Worm (Caenorhabditis elegans) whole organism, young adult: ENCODE measurements around the gene F41H10.5.

Experiments
- F10E7.11 ChIP-seq: sonication (generic microtip); optimal IDR thresholded peaks from 2 replicates; lab custom pipeline; 2017; ENCODE audit warnings: mild to moderate bottlenecking, missing genetic modification characterization, moderate library complexity, missing compliant biosample characterization
- F22D6.2 ChIP-seq: sonication (generic microtip); optimal IDR thresholded peaks from 2 replicates; lab custom pipeline; 2016; ENCODE audit warnings: mild to moderate bottlenecking, missing genetic modification characterization, missing compliant biosample characterization
- F55B11.4 ChIP-seq: sonication (generic microtip); optimal IDR thresholded peaks from 2 replicates; lab custom pipeline; 2016; ENCODE audit warnings: missing compliant biosample characterization, missing genetic modification characterization, borderline replicate concordance; ENCODE audit not compliant: insufficient read depth
- F57A8.1 ChIP-seq: fragments of 200-800 bp; sonication (Bioruptor generic); optimal IDR thresholded peaks from 2 replicates; lab custom pipeline; 2018; ENCODE audit warnings: mild to moderate bottlenecking, missing genetic modification characterization, moderate library complexity, missing compliant biosample characterization
- F57C9.4 ChIP-seq: sonication (generic microtip); optimal IDR thresholded peaks from 2 replicates; lab custom pipeline; 2017; ENCODE audit warnings: mild to moderate bottlenecking, missing genetic modification characterization, missing compliant biosample characterization
- K11D2.4 ChIP-seq: fragments of 200-800 bp; sonication (Bioruptor generic); IDR thresholded peaks from 2 replicates; pipeline ENCODE4 v1.3.6; 2022; ENCODE audit warnings: missing genetic modification reagents, missing genetic modification characterization, missing compliant biosample characterization
- aptf-2 ChIP-seq: fragments of 200-800 bp; sonication (Bioruptor generic); conservative IDR thresholded peaks from 2 replicates; pipeline ENCODE4 v1.3.6; 2022; ENCODE audit warnings: missing genetic modification reagents, missing genetic modification characterization, missing compliant biosample characterization
- aptf-3 ChIP-seq: fragments of 200-800 bp; sonication (Bioruptor generic); IDR thresholded peaks from 2 replicates; pipeline ENCODE4 v1.3.6; 2022; ENCODE audit warnings: missing genetic modification characterization, missing compliant biosample characterization
- atf-7 ChIP-seq: sonication (generic microtip); optimal IDR thresholded peaks from 2 replicates; lab custom pipeline; 2017; ENCODE audit warnings: mild to moderate bottlenecking, missing genetic modification characterization, missing compliant biosample characterization
- athp-1 ChIP-seq: sonication (generic microtip); optimal IDR thresholded peaks from 2 replicates; lab custom pipeline; 2017; ENCODE audit warnings: mild to moderate bottlenecking, missing genetic modification characterization, missing compliant biosample characterization
- attf-5 ChIP-seq: fragments of 200-800 bp; sonication (Bioruptor generic); optimal IDR thresholded peaks from 2 replicates; lab custom pipeline; 2018; ENCODE audit warnings: mild to moderate bottlenecking, missing genetic modification characterization, missing compliant biosample characterization
- attf-6 ChIP-seq: fragments of 200-800 bp; sonication (Bioruptor generic); IDR thresholded peaks from 2 replicates; pipeline ENCODE4 v1.3.6; 2022; ENCODE audit warnings: missing genetic modification reagents, missing genetic modification characterization, missing compliant biosample characterization
- bed-1 ChIP-seq: fragments of 200-800 bp; sonication (Bioruptor generic); IDR thresholded peaks from 2 replicates; pipeline ENCODE4 v1.3.6; 2022; ENCODE audit warnings: missing genetic modification reagents, missing genetic modification characterization, missing compliant biosample characterization
- bed-2 ChIP-seq: fragments of 200-800 bp; sonication (Bioruptor generic); IDR thresholded peaks from 2 replicates; pipeline ENCODE4 v1.3.6; 2022; ENCODE audit warnings: missing genetic modification reagents, missing genetic modification characterization, missing compliant biosample characterization
- ceh-100 ChIP-seq: fragments of 200-800 bp; sonication (Bioruptor generic); IDR thresholded peaks from 2 replicates; pipeline ENCODE4 v1.3.6; 2022; ENCODE audit warnings: missing genetic modification reagents, missing genetic modification characterization, missing compliant biosample characterization
- ceh-27 ChIP-seq: fragments of 200-800 bp; sonication (Bioruptor generic); optimal IDR thresholded peaks from 2 replicates; lab custom pipeline; 2018; ENCODE audit warnings: mild to moderate bottlenecking, missing genetic modification characterization, moderate library complexity, missing compliant biosample characterization
- ceh-40 ChIP-seq: fragments of 200-800 bp; sonication (Bioruptor generic); IDR thresholded peaks from 2 replicates; pipeline ENCODE4 v1.3.6; 2022; ENCODE audit warnings: missing genetic modification characterization, missing compliant biosample characterization
- ceh-58 ChIP-seq: fragments of 200-800 bp; sonication (Bioruptor generic); IDR thresholded peaks from 2 replicates; pipeline ENCODE4 v1.3.6; 2022; ENCODE audit warnings: missing genetic modification characterization, missing compliant biosample characterization
- die-1 ChIP-seq: sonication (generic microtip); optimal IDR thresholded peaks from 2 replicates; lab custom pipeline; 2016; ENCODE audit warnings: missing genotype, mild to moderate bottlenecking, missing genetic modification characterization, missing compliant biosample characterization
- dpff-1 ChIP-seq: sonication (generic microtip); optimal IDR thresholded peaks from 2 replicates; lab custom pipeline; 2017; ENCODE audit warnings: mild to moderate bottlenecking, missing genetic modification characterization, missing compliant biosample characterization
- egrh-3 ChIP-seq: fragments of 200-800 bp; sonication (Bioruptor generic); IDR thresholded peaks from 2 replicates; pipeline ENCODE4 v1.3.6; 2022; ENCODE audit warnings: missing genetic modification reagents, missing genetic modification characterization, missing compliant biosample characterization
- ekl-4 ChIP-seq: fragments of 200-800 bp; sonication (Bioruptor generic); IDR thresholded peaks from 2 replicates; pipeline ENCODE4 v1.3.6; 2022; ENCODE audit warnings: missing genetic modification reagents, missing genetic modification characterization, missing compliant biosample characterization
- ets-4 ChIP-seq: fragments of 200-800 bp; sonication (Bioruptor generic); optimal IDR thresholded peaks from 2 replicates; lab custom pipeline; 2018; ENCODE audit warnings: mild to moderate bottlenecking, missing genetic modification characterization, missing compliant biosample characterization
- hsf-1 ChIP-seq: fragments of 200-800 bp; sonication (Bioruptor generic); IDR thresholded peaks from 2 replicates; pipeline ENCODE4 v1.3.6; 2022; ENCODE audit warnings: missing genetic modification reagents, missing genetic modification characterization, missing compliant biosample characterization
- let-526 ChIP-seq: fragments of 200-800 bp; sonication (Bioruptor generic); IDR thresholded peaks from 2 replicates; pipeline ENCODE4 v1.3.6; 2022; ENCODE audit warnings: missing genetic modification reagents, missing genetic modification characterization, missing compliant biosample characterization
- lin-35 ChIP-seq, 3 experiments: fragments of 150-350 bp in 2 of 3; sonication (generic microtip) in 1 of 3; optimal IDR thresholded peaks; 2 replicates each; lab custom pipeline; 2014 to 2018; ENCODE audit warnings: missing biosample characterization in 3 of 3, missing genetic modification characterization in 3 of 3, missing genetic modification reagents in 3 of 3
- lir-1 ChIP-seq: fragments of 200-800 bp; sonication (Bioruptor generic); conservative IDR thresholded peaks from 2 replicates; pipeline ENCODE4 v1.3.6; 2022; ENCODE audit warnings: missing genetic modification reagents, missing genetic modification characterization, missing compliant biosample characterization
- lsy-27 ChIP-seq: sonication (generic microtip); optimal IDR thresholded peaks from 2 replicates; lab custom pipeline; 2017; ENCODE audit warnings: missing genetic modification characterization, mild to moderate bottlenecking, missing compliant biosample characterization, antibody characterized with exemption, missing genotype, borderline replicate concordance; ENCODE audit not compliant: insufficient read depth
- madf-6 ChIP-seq: fragments of 200-800 bp; sonication (Bioruptor generic); IDR thresholded peaks from 2 replicates; pipeline ENCODE4 v1.3.6; 2022; ENCODE audit warnings: missing genetic modification reagents, missing genetic modification characterization, missing compliant biosample characterization
- mes-4 ChIP-seq: sonication (generic microtip); optimal IDR thresholded peaks from 2 replicates; lab custom pipeline; 2016; ENCODE audit warnings: missing genotype, missing genetic modification characterization, missing compliant biosample characterization
- mxl-1 ChIP-seq: sonication (generic microtip); optimal IDR thresholded peaks from 2 replicates; lab custom pipeline; 2016; ENCODE audit warnings: missing genetic modification characterization, missing compliant biosample characterization
- nfya-2 ChIP-seq: fragments of 200-800 bp; sonication (Bioruptor generic); IDR thresholded peaks from 2 replicates; pipeline ENCODE4 v1.3.6; 2022; ENCODE audit warnings: missing genetic modification reagents, missing genetic modification characterization, missing compliant biosample characterization
- nhr-179 ChIP-seq: sonication (generic microtip); optimal IDR thresholded peaks from 2 replicates; lab custom pipeline; 2016; ENCODE audit warnings: mild to moderate bottlenecking, missing genetic modification characterization, missing compliant biosample characterization
- nhr-80 ChIP-seq: sonication (generic microtip); optimal IDR thresholded peaks from 2 replicates; lab custom pipeline; 2016; ENCODE audit warnings: missing genetic modification characterization, missing compliant biosample characterization
- pha-4 ChIP-seq: fragments of 150-350 bp; sonication (generic microtip); optimal IDR thresholded peaks from 2 replicates; lab custom pipeline; 2014; ENCODE audit warnings: missing biosample characterization, missing genetic modification reagents, missing genetic modification characterization
- rec-8 ChIP-seq, 2 experiments: sonication (generic microtip); optimal IDR thresholded peaks; 2 replicates each; lab custom pipeline; 2016; ENCODE audit warnings: mild to moderate bottlenecking in 2 of 2, missing genetic modification characterization in 2 of 2, missing genetic modification reagents in 2 of 2, missing genotype in 2 of 2, missing biosample characterization in 1 of 2, missing compliant biosample characterization in 1 of 2, moderate library complexity in 1 of 2
- repo-1 ChIP-seq: sonication (generic microtip); optimal IDR thresholded peaks from 2 replicates; lab custom pipeline; 2017; ENCODE audit warnings: mild to moderate bottlenecking, missing genetic modification characterization, missing compliant biosample characterization
- sea-2 ChIP-seq: fragments of 200-800 bp; sonication (Bioruptor generic); IDR thresholded peaks from 2 replicates; pipeline ENCODE4 v1.3.6; 2022; ENCODE audit warnings: missing genetic modification characterization, missing compliant biosample characterization
- snpc-1.3 ChIP-seq: sonication (generic microtip); optimal IDR thresholded peaks from 2 replicates; lab custom pipeline; 2017; ENCODE audit warnings: missing genetic modification characterization, mild to moderate bottlenecking, missing compliant biosample characterization, antibody characterized with exemption, moderate library complexity, missing genotype, missing genetic modification reagents; ENCODE audit not compliant: insufficient read depth
- snpc-3.4 ChIP-seq: sonication (generic microtip); optimal IDR thresholded peaks from 2 replicates; lab custom pipeline; 2017; ENCODE audit warnings: missing genetic modification characterization, mild to moderate bottlenecking, missing compliant biosample characterization, antibody characterized with exemption, moderate library complexity, missing genotype, missing genetic modification reagents
- snpc-4 ChIP-seq, 5 experiments: fragments of 150-350 bp in 1 of 5; sonication (generic microtip) in 4 of 5; optimal IDR thresholded peaks; 2 replicates each; lab custom pipeline; 2014 to 2018; ENCODE audit warnings: missing genetic modification characterization in 5 of 5, missing biosample characterization in 3 of 5, antibody characterized with exemption in 2 of 5, mild to moderate bottlenecking in 2 of 5, missing compliant biosample characterization in 2 of 5, missing genotype in 2 of 5, moderate library complexity in 2 of 5, missing genetic modification reagents in 1 of 5
- somi-1 ChIP-seq: fragments of 200-800 bp; sonication (Bioruptor generic); optimal IDR thresholded peaks from 2 replicates; lab custom pipeline; 2018; ENCODE audit warnings: mild to moderate bottlenecking, missing genetic modification characterization, missing compliant biosample characterization
- unc-130 ChIP-seq: sonication (generic microtip); optimal IDR thresholded peaks from 2 replicates; lab custom pipeline; 2016; ENCODE audit warnings: missing genetic modification reagents, missing genetic modification characterization, missing compliant biosample characterization
- unc-62 ChIP-seq: fragments of 150-350 bp; optimal IDR thresholded peaks from 2 replicates; lab custom pipeline; 2014; ENCODE audit warnings: missing biosample characterization, missing genetic modification reagents, missing genetic modification characterization
- ztf-18 ChIP-seq: sonication (generic microtip); optimal IDR thresholded peaks from 2 replicates; lab custom pipeline; 2016; ENCODE audit warnings: missing genotype, mild to moderate bottlenecking, missing genetic modification characterization, missing compliant biosample characterization
- ztf-22 ChIP-seq: fragments of 200-800 bp; sonication (Bioruptor generic); optimal IDR thresholded peaks from 2 replicates; lab custom pipeline; 2018; ENCODE audit warnings: mild to moderate bottlenecking, missing genetic modification characterization, moderate library complexity, missing compliant biosample characterization
- ztf-3 ChIP-seq: fragments of 200-800 bp; sonication (Bioruptor generic); optimal IDR thresholded peaks from 2 replicates; lab custom pipeline; 2018; ENCODE audit warnings: mild to moderate bottlenecking, missing genetic modification characterization, missing compliant biosample characterization

F41H10.5 gene

DNA sequence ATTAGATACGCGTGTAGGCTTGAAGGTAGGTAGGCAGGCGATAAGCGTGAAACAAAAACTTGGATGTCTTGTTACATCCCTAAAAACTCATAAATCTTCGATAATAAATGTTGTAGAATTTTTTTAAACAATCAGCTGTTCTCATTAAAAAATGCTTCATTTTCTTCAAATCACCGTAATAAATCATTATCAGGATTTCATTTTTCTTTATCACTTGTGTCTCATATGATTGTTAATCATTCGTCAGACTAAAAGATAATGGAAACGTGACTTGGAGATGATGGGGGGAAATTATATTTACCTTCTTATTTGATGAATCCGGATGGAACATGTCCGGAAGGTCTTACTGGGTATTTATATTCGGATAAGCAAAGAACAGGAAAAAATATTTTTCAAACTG lies 27.2 kb upstream of the F41H10.5 start:
- TF ChIP-seq somi-1 (GFP tag; lab: Kevin White, UChicago) (peak; percentile 4), sea-2 (GFP tag; lab: Robert Waterston, UW) (no peak)

ce11 chrIV:5334518-5334917 lies 26.2 kb upstream of the F41H10.5 start:
- peak; percentile 60 for TF ChIP-seq die-1 (tag; lab: Kevin White, UChicago)
- TF ChIP-seq athp-1 (tag; lab: Kevin White, UChicago): peak; percentile 31
- peak; percentile 35 for TF ChIP-seq repo-1 (tag; lab: Kevin White, UChicago)
- TF ChIP-seq ceh-100 (GFP tag; lab: Robert Waterston, UW): no peak; the same call in 1 of the 2 replicates
- no peak for TF ChIP-seq unc-130
- no peak for TF ChIP-seq lin-35 (GFP tag; optimal IDR thresholded peaks at IDR 0.05; lab: Kevin White, UChicago)
- no peak for TF ChIP-seq ceh-27 (GFP tag; lab: Kevin White, UChicago)
- peak; percentile 27 for TF ChIP-seq attf-5 (GFP tag; lab: Kevin White, UChicago)
- peak; percentile 69; the same call in 1 of the 2 replicates for TF ChIP-seq K11D2.4
- no peak for TF ChIP-seq F55B11.4 (tag; lab: Kevin White, UChicago)
- TF ChIP-seq nhr-80 (tag; lab: Kevin White, UChicago): peak; percentile 24
- no peak for TF ChIP-seq lir-1 (GFP tag; lab: Robert Waterston, UW)
- peak; percentile 24 for TF ChIP-seq snpc-3.4 (tag; lab: Kevin White, UChicago)
- TF ChIP-seq pha-4 (tag; lab: Kevin White, UChicago): no peak
- no peak for TF ChIP-seq ceh-58 (GFP tag; lab: Robert Waterston, UW)
- TF ChIP-seq nfya-2 (GFP tag; lab: Robert Waterston, UW): no peak
- TF ChIP-seq mxl-1 (tag; lab: Kevin White, UChicago): no peak
- TF ChIP-seq let-526 (GFP tag; lab: Robert Waterston, UW): peak; percentile 81; the same call in 1 of the 2 replicates
- TF ChIP-seq rec-8 (tag; optimal IDR thresholded peaks at IDR 0.05; lab: Kevin White, UChicago): peak in 1 of 2 experiments; percentile 18
- no peak for TF ChIP-seq bed-2 (GFP tag; lab: Robert Waterston, UW)
- no peak for TF ChIP-seq dpff-1
- TF ChIP-seq mes-4: no peak
- TF ChIP-seq aptf-2 (GFP tag; lab: Robert Waterston, UW): no peak
- TF ChIP-seq atf-7: no peak
- peak; percentile 77 for TF ChIP-seq snpc-1.3 (tag; lab: Kevin White, UChicago)
- TF ChIP-seq ekl-4 (GFP tag; lab: Robert Waterston, UW): no peak
- TF ChIP-seq snpc-4 (GFP tag; optimal IDR thresholded peaks at IDR 0.05; lab: Kevin White, UChicago): peak; percentile 77
- TF ChIP-seq snpc-4 (tag; optimal IDR thresholded peaks at IDR 0.05; lab: Kevin White, UChicago): peak; percentile 46 to 93 (median 92)
- TF ChIP-seq lsy-27: peak; percentile 36
- no peak for TF ChIP-seq F57A8.1
- no peak for TF ChIP-seq ets-4 (GFP tag; lab: Kevin White, UChicago)
- TF ChIP-seq egrh-3 (GFP tag; lab: Robert Waterston, UW): no peak
- TF ChIP-seq F10E7.11: no peak
- no peak for TF ChIP-seq hsf-1 (GFP tag; lab: Robert Waterston, UW)
- TF ChIP-seq bed-1 (GFP tag; lab: Robert Waterston, UW): no peak
- TF ChIP-seq madf-6 (GFP tag; lab: Robert Waterston, UW): no peak
- no peak for TF ChIP-seq ztf-22 (GFP tag; lab: Kevin White, UChicago)
- TF ChIP-seq ceh-40 (GFP tag; lab: Robert Waterston, UW): no peak
- no peak for TF ChIP-seq ztf-3
- peak; percentile 75 for TF ChIP-seq attf-6 (GFP tag; lab: Robert Waterston, UW)
- no peak for TF ChIP-seq unc-62 (GFP tag; lab: Kevin White, UChicago)
- no peak for TF ChIP-seq nhr-179 (tag; lab: Kevin White, UChicago)
- TF ChIP-seq ztf-18: peak; percentile 55
- no peak for TF ChIP-seq F22D6.2 (tag; lab: Kevin White, UChicago)
- no peak for TF ChIP-seq F57C9.4 (tag; lab: Kevin White, UChicago)
- TF ChIP-seq aptf-3 (GFP tag; lab: Robert Waterston, UW): no peak
